Fruit fly (Drosophila melanogaster): Measurements from ENCODE around the gene Syx5.

The Syx5 gene

DNA sequence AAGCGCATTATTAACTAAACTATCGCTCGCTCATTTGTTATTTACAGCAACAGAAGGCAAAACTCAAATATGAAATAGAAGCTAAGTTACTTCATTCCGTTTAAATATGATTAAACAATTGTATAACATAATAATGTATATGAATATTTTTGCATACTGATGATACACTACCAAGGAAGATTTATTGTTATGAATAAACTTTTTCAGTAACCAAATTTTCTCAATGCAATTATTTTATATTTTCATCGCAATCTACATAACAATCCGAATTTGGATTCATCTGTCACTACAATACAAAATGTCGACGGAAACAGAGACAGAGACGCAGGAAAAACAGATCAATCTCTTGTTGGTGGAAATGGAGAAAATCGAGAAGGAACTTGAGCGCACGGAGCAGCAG is 16.2 kb upstream of the Syx5 start, which contains the start of gene CG17329:
CG17329 (plus strand) TSS at position 301 of the 400 bp plus-strand sequence.
- no peak for TF ChIP-seq CG8478 (optimal IDR thresholded peaks at IDR 0.05)
- no peak for TF ChIP-seq CTCF (optimal IDR thresholded peaks at IDR 0.05)

DNA sequence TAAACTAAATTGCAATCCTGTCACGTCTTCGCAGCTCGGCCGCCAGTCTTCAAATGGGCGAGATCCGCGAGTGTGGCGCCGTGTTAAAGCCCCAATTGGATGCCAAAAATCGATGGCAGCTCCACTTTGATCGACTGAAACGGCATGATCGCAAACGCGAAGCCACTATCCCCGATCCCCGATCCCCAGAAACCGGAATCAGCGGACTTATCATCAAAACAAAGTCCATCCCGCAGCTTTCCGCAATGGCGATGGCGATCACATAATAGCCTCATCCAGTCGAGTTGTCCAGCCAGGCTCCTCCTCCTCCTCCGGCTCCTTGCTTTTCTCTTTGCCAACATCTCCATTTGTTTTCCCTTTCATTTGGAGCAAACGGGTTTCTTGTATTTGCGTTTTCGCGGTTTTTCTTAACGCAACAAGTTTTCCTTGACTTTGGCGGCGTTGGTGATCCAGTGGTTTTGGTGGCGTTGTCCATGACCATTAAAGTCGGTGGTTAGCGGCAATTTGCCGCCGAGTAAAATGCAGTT is 14.1 kb upstream of the Syx5 start, which contains the start of gene CG13258:
CG13258 (minus strand) TSS at position 51 of the 527 bp plus-strand sequence.
- TF ChIP-seq CG8478 (optimal IDR thresholded peaks at IDR 0.05) (no peak), CTCF (optimal IDR thresholded peaks at IDR 0.05) (no peak)

dm6 chr2L:16293703-16294233 is 13.4 kb upstream of the Syx5 start, which contains the start of gene Cyp303a1:
Gene Cyp303a1, plus strand, starts transcription at chr2L:16294183.
- TF ChIP-seq CTCF (optimal IDR thresholded peaks at IDR 0.05) (no peak), CG8478 (optimal IDR thresholded peaks at IDR 0.05) (no peak)

dm6 chr2L:16299466-16300311 is 7.5 kb upstream of the Syx5 start, which contains the start of the genes heix and CG17328:
Gene heix, minus strand, starts transcription at chr2L:16299858.
Gene CG17328, plus strand, starts transcription at chr2L:16299943.
- TF ChIP-seq CTCF (optimal IDR thresholded peaks at IDR 0.05) (no peak), CG8478 (optimal IDR thresholded peaks at IDR 0.05) (no peak)

- no peak for TF ChIP-seq CG8478 (optimal IDR thresholded peaks at IDR 0.05)
- peak in 1 of 2 experiments; percentile 18 for TF ChIP-seq CTCF (optimal IDR thresholded peaks at IDR 0.05)
Observed at dm6 chr2L:16302773-16303279, 4.3 kb upstream of the Syx5 start, which contains the start of gene GMF. Gene GMF, minus strand, starts transcription at chr2L:16302954.

- TF ChIP-seq CTCF (optimal IDR thresholded peaks at IDR 0.05) (peak in 1 of 2 experiments; percentile 6), CG8478 (optimal IDR thresholded peaks at IDR 0.05) (no peak)
Observed at dm6 chr2L:16310648-16311047, 3.5 kb downstream of the Syx5 start, which contains the start of the genes cni and fzy. Gene cni, minus strand, starts transcription at chr2L:16310726. Gene fzy, plus strand, starts transcription at chr2L:16310956.

DNA sequence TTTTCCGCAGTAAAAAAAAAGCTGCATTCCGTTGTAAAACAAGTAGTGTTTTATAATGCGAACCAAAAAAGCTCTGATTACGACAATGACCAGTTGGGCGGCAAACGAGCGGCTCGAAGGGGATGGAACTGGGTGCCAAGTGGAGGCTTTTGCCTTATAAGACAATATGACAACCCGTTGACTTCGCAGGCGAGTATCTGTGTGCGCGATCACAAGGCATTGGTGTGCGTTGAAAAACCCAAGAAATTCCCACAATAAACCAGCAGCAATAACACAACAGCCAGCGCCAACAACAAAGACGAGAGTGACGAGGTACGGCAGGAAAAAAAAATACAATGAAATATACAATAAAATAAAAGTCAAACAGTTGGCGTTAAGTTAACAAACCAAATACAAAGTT is 7.9 kb downstream of the Syx5 start:
- no peak for TF ChIP-seq CTCF (optimal IDR thresholded peaks at IDR 0.05)
- TF ChIP-seq CG8478 (optimal IDR thresholded peaks at IDR 0.05): no peak

- no peak for TF ChIP-seq CG8478 (optimal IDR thresholded peaks at IDR 0.05)
- TF ChIP-seq CTCF (optimal IDR thresholded peaks at IDR 0.05): no peak
Observed at dm6 chr2L:16315844-16316243, 8.7 kb downstream of the Syx5 start.

dm6 chr2L:16316410-16316809 is 9.3 kb downstream of the Syx5 start:
- TF ChIP-seq CG8478 (optimal IDR thresholded peaks at IDR 0.05) (no peak), CTCF (optimal IDR thresholded peaks at IDR 0.05) (no peak)

- no peak for TF ChIP-seq CG8478 (optimal IDR thresholded peaks at IDR 0.05)
- TF ChIP-seq CTCF (optimal IDR thresholded peaks at IDR 0.05): no peak
Observed at dm6 chr2L:16317131-16317530, 10.0 kb downstream of the Syx5 start.

- TF ChIP-seq CG8478 (optimal IDR thresholded peaks at IDR 0.05) (no peak), CTCF (optimal IDR thresholded peaks at IDR 0.05) (no peak)
Observed at dm6 chr2L:16317777-16318610, 10.8 kb downstream of the Syx5 start.

dm6 chr2L:16319743-16320142 is 12.6 kb downstream of the Syx5 start:
- TF ChIP-seq CG8478 (optimal IDR thresholded peaks at IDR 0.05) (no peak), CTCF (optimal IDR thresholded peaks at IDR 0.05) (no peak)

DNA sequence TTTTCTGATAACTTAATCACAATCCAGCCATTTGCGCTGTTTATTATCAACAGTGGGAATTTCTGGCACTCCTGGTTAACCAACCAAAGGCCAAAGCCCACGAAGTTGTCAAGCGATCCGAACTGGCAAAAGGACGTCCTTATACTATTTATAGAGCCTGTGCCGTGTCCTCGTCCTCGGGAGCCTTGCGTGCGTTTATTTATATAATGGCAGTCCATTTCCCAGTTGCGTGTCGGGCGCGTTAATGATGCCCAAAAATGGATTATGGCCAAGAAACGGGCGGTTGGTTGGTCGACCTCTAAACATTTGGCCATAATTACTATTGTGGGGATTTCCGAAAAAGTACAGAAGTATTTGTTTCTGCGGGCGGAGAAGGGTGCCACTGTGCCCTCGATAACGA is 13.3 kb downstream of the Syx5 start:
- no peak for TF ChIP-seq CG8478 (optimal IDR thresholded peaks at IDR 0.05)
- no peak for TF ChIP-seq CTCF (optimal IDR thresholded peaks at IDR 0.05)

DNA sequence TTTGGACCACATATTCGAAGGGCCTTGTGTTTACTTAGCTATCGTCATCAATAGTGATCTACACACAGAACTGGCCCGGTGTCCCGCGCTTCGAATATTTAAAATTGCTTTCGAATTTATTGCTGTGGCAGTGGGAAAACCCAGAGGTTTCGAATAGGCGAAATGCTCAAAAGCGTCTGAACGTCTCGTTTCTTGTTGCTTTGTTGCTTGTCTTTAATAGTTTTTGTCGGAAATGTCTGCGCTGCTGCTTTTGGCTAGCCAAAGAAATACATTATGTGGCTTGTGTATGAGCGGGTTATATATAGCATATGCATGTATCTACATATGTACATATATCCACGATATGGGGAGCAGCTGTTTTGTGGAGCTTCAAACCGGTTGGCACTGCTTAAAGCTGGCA is 14.1 kb downstream of the Syx5 start:
- TF ChIP-seq CTCF (optimal IDR thresholded peaks at IDR 0.05) (no peak), CG8478 (optimal IDR thresholded peaks at IDR 0.05) (no peak)

Data from S2 (cell line).